Fruit fly (Drosophila melanogaster) whole organism, embryonic: ENCODE results near the gene CG2129.

Experiments used
- Abd-B ChIP-seq: fragments of 200-800 bp; sonication (Bioruptor generic); optimal IDR thresholded peaks from 2 replicates; lab custom pipeline; 2018; ENCODE audit warnings: missing biosample characterization, mild to moderate bottlenecking, missing genetic modification characterization, moderate library complexity
- Adf1 ChIP-seq: fragments of 200-800 bp; sonication (Bioruptor generic); IDR thresholded peaks from 2 replicates; pipeline ENCODE4 v1.3.6; 2022; ENCODE audit warnings: missing biosample characterization, missing genetic modification characterization
- Atf3 ChIP-seq: fragments of 200-800 bp; sonication (Bioruptor generic); optimal IDR thresholded peaks from 3 replicates; lab custom pipeline; 2016; ENCODE audit warnings: missing biosample characterization, missing genetic modification characterization
- B-H1 ChIP-seq: fragments of 200-800 bp; sonication (Bioruptor generic); IDR thresholded peaks from 3 replicates; pipeline ENCODE4 v1.3.6; 2022; ENCODE audit warnings: missing biosample characterization, missing genetic modification characterization
- Bgb ChIP-seq: fragments of 200-800 bp; sonication (Bioruptor generic); IDR thresholded peaks from 2 replicates; pipeline ENCODE4 v1.3.6; 2022; ENCODE audit warnings: missing biosample characterization, missing genetic modification characterization; ENCODE audit not compliant: partially characterized antibody
- C15 ChIP-seq: fragments of 200-800 bp; sonication (Bioruptor generic); IDR thresholded peaks from 3 replicates; pipeline ENCODE4 v1.3.6; 2022; ENCODE audit warnings: missing biosample characterization, missing genetic modification characterization
- CG1024 ChIP-seq: fragments of 200-800 bp; sonication (Bioruptor generic); IDR thresholded peaks from 2 replicates; pipeline ENCODE4 v1.3.6; 2022; ENCODE audit warnings: missing biosample characterization, missing genetic modification characterization
- CG11695 ChIP-seq: fragments of 200-800 bp; sonication (Bioruptor generic); IDR thresholded peaks from 3 replicates; pipeline ENCODE4 v1.3.6; 2022; ENCODE audit warnings: missing biosample characterization, missing genetic modification characterization
- CG1602 ChIP-seq: fragments of 200-800 bp; sonication (Bioruptor generic); optimal IDR thresholded peaks from 3 replicates; lab custom pipeline; 2016; ENCODE audit warnings: missing biosample characterization, missing genetic modification characterization
- CG17186 ChIP-seq: fragments of 200-800 bp; sonication (Bioruptor generic); optimal IDR thresholded peaks from 3 replicates; lab custom pipeline; 2017; ENCODE audit warnings: missing biosample characterization, missing genetic modification reagents, missing genetic modification characterization
- CG18011 ChIP-seq: fragments of 200-800 bp; sonication (Bioruptor generic); optimal IDR thresholded peaks from 2 replicates; lab custom pipeline; 2017; ENCODE audit warnings: missing biosample characterization, missing genetic modification characterization, mild to moderate bottlenecking, moderate library complexity, missing genotype
- CG18599 ChIP-seq: fragments of 200-800 bp; sonication (Bioruptor generic); optimal IDR thresholded peaks from 3 replicates; lab custom pipeline; 2017; ENCODE audit warnings: missing biosample characterization, missing genetic modification characterization, mild to moderate bottlenecking, moderate library complexity, missing genetic modification reagents
- CG4730 ChIP-seq: fragments of 200-800 bp; sonication (Bioruptor generic); IDR thresholded peaks from 2 replicates; pipeline ENCODE4 v1.3.6; 2022; ENCODE audit warnings: missing biosample characterization, missing genetic modification characterization
- CG6254 ChIP-seq: fragments of 200-800 bp; sonication (Bioruptor generic); optimal IDR thresholded peaks from 3 replicates; lab custom pipeline; 2017; ENCODE audit warnings: mild to moderate bottlenecking, missing biosample characterization, missing genetic modification reagents, missing genetic modification characterization
- CG6654 ChIP-seq: fragments of 200-800 bp; sonication (Bioruptor generic); optimal IDR thresholded peaks from 2 replicates; lab custom pipeline; 2017; ENCODE audit warnings: missing biosample characterization, mild to moderate bottlenecking, missing genetic modification characterization
- CG7963 ChIP-seq: fragments of 200-800 bp; sonication (Bioruptor generic); IDR thresholded peaks from 3 replicates; pipeline ENCODE4 v1.3.6; 2022; ENCODE audit warnings: missing biosample characterization, missing genetic modification characterization; ENCODE audit not compliant: partially characterized antibody
- CG8478 ChIP-seq: fragments of >200 bp; optimal IDR thresholded peaks from 2 replicates; lab custom pipeline; 2018
- CG9876 ChIP-seq: fragments of 200-800 bp; sonication (Bioruptor generic); optimal IDR thresholded peaks from 2 replicates; lab custom pipeline; 2016; ENCODE audit warnings: missing biosample characterization, missing genetic modification characterization
- CTCF ChIP-seq: fragments of 200-800 bp; sonication (Bioruptor generic); optimal IDR thresholded peaks from 2 replicates; lab custom pipeline; 2017; ENCODE audit warnings: missing biosample characterization, mild to moderate bottlenecking, missing genetic modification characterization, moderate library complexity
- Dref ChIP-seq: fragments of 200-800 bp; sonication (Bioruptor generic); IDR thresholded peaks from 2 replicates; pipeline ENCODE4 v1.3.6; 2022; ENCODE audit warnings: missing biosample characterization, missing genetic modification characterization
- Drgx ChIP-seq: fragments of 200-800 bp; sonication (Bioruptor generic); IDR thresholded peaks from 2 replicates; pipeline ENCODE4 v1.3.6; 2022; ENCODE audit warnings: missing biosample characterization, missing genetic modification characterization
- Ets65A ChIP-seq: fragments of 200-800 bp; sonication (Bioruptor generic); peaks from one replicate; lab custom pipeline; 2016; ENCODE audit warnings: missing biosample characterization, missing genetic modification characterization
- HLH3B ChIP-seq: fragments of 200-800 bp; sonication (Bioruptor generic); IDR thresholded peaks from 2 replicates; pipeline ENCODE4 v1.3.6; 2022; ENCODE audit warnings: missing biosample characterization, missing genetic modification characterization
- Jarid2 ChIP-seq: fragments of 200-800 bp; sonication (Bioruptor generic); optimal IDR thresholded peaks from 3 replicates; lab custom pipeline; 2017; ENCODE audit warnings: mild to moderate bottlenecking, missing biosample characterization, missing genetic modification reagents, missing genetic modification characterization
- Kr ChIP-seq: fragments of 200-800 bp; sonication (Bioruptor generic); optimal IDR thresholded peaks from 2 replicates; lab custom pipeline; 2017; ENCODE audit warnings: missing biosample characterization, mild to moderate bottlenecking, missing genetic modification characterization
- Lim3 ChIP-seq: fragments of 200-800 bp; sonication (Bioruptor generic); IDR thresholded peaks from 2 replicates; pipeline ENCODE4 v1.3.6; 2022; ENCODE audit warnings: missing biosample characterization, missing genetic modification characterization
- Optix ChIP-seq: fragments of 200-800 bp; sonication (Bioruptor generic); IDR thresholded peaks from 3 replicates; pipeline ENCODE4 v1.3.6; 2022; ENCODE audit warnings: missing biosample characterization, missing genetic modification characterization
- Ptx1 ChIP-seq: fragments of 200-800 bp; sonication (Bioruptor generic); IDR thresholded peaks from 2 replicates; pipeline ENCODE4 v1.3.6; 2022; ENCODE audit warnings: missing biosample characterization, missing genetic modification characterization
- Xrp1 ChIP-seq: fragments of 200-800 bp; sonication (Bioruptor generic); IDR thresholded peaks from 2 replicates; pipeline ENCODE4 v1.3.6; 2022; ENCODE audit warnings: missing biosample characterization, missing genetic modification characterization
- abd-A ChIP-seq: fragments of 200-800 bp; sonication (Bioruptor generic); optimal IDR thresholded peaks from 3 replicates; lab custom pipeline; 2019; ENCODE audit warnings: missing biosample characterization, mild to moderate bottlenecking, missing genetic modification characterization, moderate library complexity
- ap ChIP-seq: fragments of 200-800 bp; sonication (Bioruptor generic); IDR thresholded peaks from 2 replicates; pipeline ENCODE4 v1.3.6; 2022; ENCODE audit warnings: missing biosample characterization, missing genetic modification characterization
- ase ChIP-seq: fragments of 200-800 bp; sonication (Bioruptor generic); IDR thresholded peaks from 3 replicates; pipeline ENCODE4 v1.3.6; 2022; ENCODE audit warnings: missing biosample characterization, missing genetic modification characterization
- bcd ChIP-seq: fragments of 200-800 bp; sonication (Bioruptor generic); optimal IDR thresholded peaks from 2 replicates; lab custom pipeline; 2017; ENCODE audit warnings: missing biosample characterization, mild to moderate bottlenecking, missing genetic modification characterization
- br ChIP-seq: fragments of >200 bp; optimal IDR thresholded peaks from 2 replicates; lab custom pipeline; 2017
- cato ChIP-seq: fragments of 200-800 bp; sonication (Bioruptor generic); optimal IDR thresholded peaks from 2 replicates; lab custom pipeline; 2016; ENCODE audit warnings: missing biosample characterization, missing genetic modification characterization, borderline replicate concordance
- corto ChIP-seq: fragments of 200-800 bp; sonication (Bioruptor generic); optimal IDR thresholded peaks from 2 replicates; lab custom pipeline; 2016; ENCODE audit warnings: missing biosample characterization, mild to moderate bottlenecking, missing genetic modification characterization, moderate library complexity
- dan ChIP-seq: fragments of 200-800 bp; sonication (Bioruptor generic); IDR thresholded peaks from 2 replicates; pipeline ENCODE4 v1.3.6; 2022; ENCODE audit warnings: missing biosample characterization, missing genetic modification characterization
- danr ChIP-seq: fragments of 200-800 bp; sonication (Bioruptor generic); IDR thresholded peaks from 2 replicates; pipeline ENCODE4 v1.3.6; 2022; ENCODE audit warnings: missing biosample characterization, missing genetic modification characterization
- ems ChIP-seq: fragments of 200-800 bp; sonication (Bioruptor generic); optimal IDR thresholded peaks from 3 replicates; lab custom pipeline; 2016; ENCODE audit warnings: missing biosample characterization, missing genetic modification characterization
- ftz-f1 ChIP-seq: fragments of 200-800 bp; sonication (Bioruptor generic); optimal IDR thresholded peaks from 2 replicates; lab custom pipeline; 2016; ENCODE audit warnings: missing biosample characterization, missing genetic modification characterization
- ham ChIP-seq: fragments of 200-800 bp; sonication (Bioruptor generic); IDR thresholded peaks from 2 replicates; pipeline ENCODE4 v1.3.6; 2022; ENCODE audit warnings: missing biosample characterization, missing genetic modification characterization
- her ChIP-seq: fragments of 200-800 bp; sonication (Bioruptor generic); optimal IDR thresholded peaks from 2 replicates; lab custom pipeline; 2016; ENCODE audit warnings: missing biosample characterization, missing genetic modification characterization
- hkb ChIP-seq, 2 experiments: fragments of 200-800 bp in 1 of 2; fragments of >200 bp in 1 of 2; sonication (Bioruptor generic) in 1 of 2; IDR thresholded peaks in 1 of 2; optimal IDR thresholded peaks in 1 of 2; 2 replicates each; pipeline versions ENCODE4 v1.3.6 to Lab custom; 2017 to 2022; ENCODE audit warnings: missing biosample characterization in 1 of 2, missing genetic modification characterization in 1 of 2
- klu ChIP-seq: fragments of 200-800 bp; sonication (Bioruptor generic); IDR thresholded peaks from 2 replicates; pipeline ENCODE4 v1.3.6; 2022; ENCODE audit warnings: missing biosample characterization, missing genetic modification characterization
- lov ChIP-seq, 2 experiments: fragments of 200-800 bp in 1 of 2; fragments of >200 bp in 1 of 2; sonication (Bioruptor generic) in 1 of 2; IDR thresholded peaks in 1 of 2; optimal IDR thresholded peaks in 1 of 2; 2 replicates in 1 of 2; 3 replicates in 1 of 2; pipeline versions ENCODE4 v1.3.6 to Lab custom; 2017 to 2022; ENCODE audit warnings: missing biosample characterization in 1 of 2, missing genetic modification characterization in 1 of 2
- nom ChIP-seq: fragments of 200-800 bp; sonication (Bioruptor generic); optimal IDR thresholded peaks from 2 replicates; lab custom pipeline; 2017; ENCODE audit warnings: missing biosample characterization, missing genetic modification characterization, mild to moderate bottlenecking, moderate library complexity, missing genetic modification reagents
- pfk ChIP-seq: fragments of 200-800 bp; sonication (Bioruptor generic); optimal IDR thresholded peaks from 2 replicates; lab custom pipeline; 2018; ENCODE audit warnings: missing biosample characterization, mild to moderate bottlenecking, missing genetic modification characterization, moderate library complexity
- pho ChIP-seq: fragments of 200-800 bp; sonication (Bioruptor generic); optimal IDR thresholded peaks from 2 replicates; lab custom pipeline; 2016; ENCODE audit warnings: missing biosample characterization, missing genetic modification characterization
- sqz ChIP-seq: fragments of 200-800 bp; sonication (Bioruptor generic); optimal IDR thresholded peaks from 3 replicates; lab custom pipeline; 2018; ENCODE audit warnings: missing biosample characterization, mild to moderate bottlenecking, missing genetic modification characterization
- tll ChIP-seq, 2 experiments: fragments of 200-800 bp in 1 of 2; fragments of >200 bp in 1 of 2; sonication (Bioruptor generic) in 1 of 2; optimal IDR thresholded peaks; 2 replicates each; lab custom pipeline; 2017 to 2019; ENCODE audit warnings: missing biosample characterization in 2 of 2, missing genetic modification characterization in 2 of 2, mild to moderate bottlenecking in 1 of 2, moderate library complexity in 1 of 2

CG2129 gene

DNA sequence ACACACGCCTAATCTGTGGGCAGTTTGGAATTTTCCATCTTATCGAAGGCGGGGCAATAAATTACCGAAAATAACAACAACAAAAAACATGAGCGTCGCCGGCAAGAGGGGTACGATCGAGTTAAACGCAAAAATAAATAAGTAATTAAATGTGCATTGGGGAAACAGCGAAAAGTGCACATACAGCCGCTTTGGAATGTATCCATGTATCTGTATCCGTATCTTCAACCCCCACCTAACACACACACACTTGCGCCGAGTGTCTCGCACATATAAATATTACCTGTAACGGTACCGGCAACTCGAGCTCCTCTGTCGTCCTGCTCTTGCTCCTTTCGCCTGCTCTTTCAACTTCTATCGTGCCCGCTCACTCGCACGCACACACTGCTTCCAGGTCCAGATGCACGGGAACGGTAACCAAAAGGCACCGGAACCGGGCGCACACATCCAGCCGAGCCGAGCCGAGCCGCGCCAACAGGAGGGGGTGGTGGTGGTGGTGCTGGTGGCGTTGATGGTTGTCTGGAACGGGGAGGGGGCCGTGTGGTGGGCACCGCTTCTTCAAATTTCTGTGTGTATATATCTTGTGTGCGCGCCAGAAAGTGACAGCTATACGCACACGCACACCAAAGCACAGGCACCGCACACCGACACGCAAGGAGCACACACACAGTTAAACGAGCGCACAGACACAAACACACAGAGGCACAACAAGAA, 4.1 kb upstream of the CG2129 start (continued):
- TF ChIP-seq ftz-f1 (GFP tag; lab: Kevin White, UChicago) (no peak), Kr (no peak), ems (GFP tag; lab: Kevin White, UChicago) (peak; percentile 15), ap (GFP tag; lab: Robert Waterston, UW) (no peak), ham (GFP tag; lab: Robert Waterston, UW) (no peak), C15 (no peak), lov (optimal IDR thresholded peaks at IDR 0.05; lab: Kevin White, UChicago) (no peak), lov (GFP tag; IDR thresholded peaks at IDR 0.05; lab: Robert Waterston, UW) (peak; percentile 29; the same call in 1 of the 3 replicates), CG8478 (lab: Kevin White, UChicago) (peak; percentile 84), CG6654 (GFP tag; lab: Kevin White, UChicago) (no peak), Xrp1 (peak; percentile 21; the same call in 1 of the 2 replicates), CG17186 (no peak), Atf3 (GFP tag; lab: Kevin White, UChicago) (no peak), bcd (peak; percentile 31), tll (GFP tag; optimal IDR thresholded peaks at IDR 0.05; lab: Kevin White, UChicago) (no peak), CG7963 (GFP tag; lab: Robert Waterston, UW) (no peak), cato (GFP tag; lab: Kevin White, UChicago) (no peak), CG4730 (GFP tag; lab: Robert Waterston, UW) (no peak; the same call in 1 of the 2 replicates), Abd-B (GFP tag; lab: Kevin White, UChicago) (no peak), Bgb (GFP tag; lab: Robert Waterston, UW) (peak; percentile 35; the same call in 1 of the 2 replicates), klu (GFP tag; lab: Robert Waterston, UW) (no peak), danr (GFP tag; lab: Robert Waterston, UW) (no peak), CG18011 (GFP tag; lab: Kevin White, UChicago) (no peak), Ets65A (GFP tag; lab: Kevin White, UChicago) (no peak), CG11695 (GFP tag; lab: Robert Waterston, UW) (peak; percentile 40; the same call in 1 of the 3 replicates), pfk (peak; percentile 13), CG1024 (GFP tag; lab: Robert Waterston, UW) (no peak), CTCF (GFP tag; lab: Kevin White, UChicago) (no peak), Dref (GFP tag; lab: Robert Waterston, UW) (peak; percentile 10; the same call in 1 of the 2 replicates), Lim3 (GFP tag; lab: Robert Waterston, UW) (no peak), CG18599 (GFP tag; lab: Kevin White, UChicago) (peak; percentile 44), pho (GFP tag; lab: Kevin White, UChicago) (peak; percentile 8), CG9876 (GFP tag; lab: Kevin White, UChicago) (no peak), B-H1 (GFP tag; lab: Robert Waterston, UW) (no peak), CG6254 (GFP tag; lab: Kevin White, UChicago) (no peak), Adf1 (peak; percentile 64), her (GFP tag; lab: Kevin White, UChicago) (peak; percentile 29), corto (GFP tag; lab: Kevin White, UChicago) (no peak), HLH3B (no peak), dan (GFP tag; lab: Robert Waterston, UW) (no peak), Optix (GFP tag; lab: Robert Waterston, UW) (no peak), sqz (GFP tag; lab: Kevin White, UChicago) (no peak), ase (GFP tag; lab: Robert Waterston, UW) (no peak), Drgx (GFP tag; lab: Robert Waterston, UW) (peak; percentile 42; the same call in 1 of the 2 replicates), CG1602 (GFP tag; lab: Kevin White, UChicago) (no peak), abd-A (peak; percentile 82), nom (GFP tag; lab: Kevin White, UChicago) (peak; percentile 43), br (lab: Kevin White, UChicago) (no peak), Ptx1 (GFP tag; lab: Robert Waterston, UW) (no peak), hkb (optimal IDR thresholded peaks at IDR 0.05; lab: Kevin White, UChicago) (no peak), hkb (GFP tag; IDR thresholded peaks at IDR 0.05; lab: Robert Waterston, UW) (no peak), Jarid2 (GFP tag; lab: Kevin White, UChicago) (no peak)
